Fruit fly (Drosophila melanogaster): ENCODE results near the gene CG31373.

CG31373 gene

DNA sequence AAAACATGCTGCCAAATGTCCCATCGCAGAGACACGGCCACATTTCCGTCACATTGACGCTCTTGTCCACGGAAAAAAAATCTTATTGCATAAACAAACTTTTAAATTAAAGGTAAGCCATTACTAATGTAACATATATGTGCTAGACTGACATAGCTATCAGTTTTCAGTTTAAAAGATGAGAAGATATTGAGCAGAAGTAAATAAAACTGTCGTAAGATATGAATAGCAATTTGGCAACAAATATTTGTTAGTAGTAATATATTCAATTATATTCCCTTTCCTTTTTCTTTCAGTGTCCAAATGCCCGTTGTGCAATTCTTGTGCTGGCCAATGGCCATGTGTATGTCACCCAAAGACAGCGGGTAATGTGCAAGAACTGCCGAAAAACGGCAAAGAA, 50.4 kb downstream of the CG31373 start (continued):
- TF ChIP-seq sens (GFP tag) (peak; percentile 74), E2f2 (GFP tag; IDR thresholded peaks at IDR 0.05) (no peak), CTCF (GFP tag; optimal IDR thresholded peaks at IDR 0.05) (no peak), CG14710 (tag; optimal IDR thresholded peaks at IDR 0.05) (no peak), CG4730 (GFP tag; IDR thresholded peaks at IDR 0.05) (no peak), cato (GFP tag; optimal IDR thresholded peaks at IDR 0.05; ENCODE audit: borderline replicate concordance) (no peak), CG9817 (tag; optimal IDR thresholded peaks at IDR 0.05) (no peak), ind (GFP tag; optimal IDR thresholded peaks at IDR 0.05) (no peak), CG34224 (GFP tag; IDR thresholded peaks at IDR 0.05; ENCODE audit: partially characterized antibody) (no peak), CG12104 (GFP tag; optimal IDR thresholded peaks at IDR 0.05) (no peak), Ada2b (GFP tag; IDR thresholded peaks at IDR 0.05) (no peak), CG10431 (GFP tag; optimal IDR thresholded peaks at IDR 0.05) (no peak), stc (GFP tag; IDR thresholded peaks at IDR 0.05) (no peak), onecut (GFP tag; IDR thresholded peaks at IDR 0.05) (no peak), phol (tag; optimal IDR thresholded peaks at IDR 0.05) (peak; percentile 5), CG17328 (GFP tag; IDR thresholded peaks at IDR 0.05) (0 out of 2 replicates have a peak, but pooled peaks have one; percentile 12), cwo (GFP tag; optimal IDR thresholded peaks at IDR 0.05) (no peak), prd (optimal IDR thresholded peaks at IDR 0.05) (no peak), prd (GFP tag; IDR thresholded peaks at IDR 0.05) (peak; percentile 45; the same call in 2 of the 3 replicates), Myb (GFP tag; optimal IDR thresholded peaks at IDR 0.05) (no peak), pzg (GFP tag; optimal IDR thresholded peaks at IDR 0.05) (no peak), CG32772 (GFP tag; IDR thresholded peaks at IDR 0.05) (no peak), CG11723 (GFP tag; optimal IDR thresholded peaks at IDR 0.05) (no peak), Sox100B (GFP tag; optimal IDR thresholded peaks at IDR 0.05) (no peak), fd102C (GFP tag; optimal IDR thresholded peaks at IDR 0.05) (no peak), CG2875 (GFP tag; optimal IDR thresholded peaks at IDR 0.05) (no peak), CHES-1-like (GFP tag; optimal IDR thresholded peaks at IDR 0.05) (no peak), CG2712 (tag; optimal IDR thresholded peaks at IDR 0.05) (peak; percentile 27), CG7839 (tag; optimal IDR thresholded peaks at IDR 0.05) (no peak), CG4424 (GFP tag; optimal IDR thresholded peaks at IDR 0.05) (no peak)

All from whole organism, embryonic.